Worm (Caenorhabditis elegans): ENCODE results near the gene sre-10.
A peak's percentile ranks its signal among the peaks of the same experiment; 100 is the strongest.

Gene sre-10

DNA sequence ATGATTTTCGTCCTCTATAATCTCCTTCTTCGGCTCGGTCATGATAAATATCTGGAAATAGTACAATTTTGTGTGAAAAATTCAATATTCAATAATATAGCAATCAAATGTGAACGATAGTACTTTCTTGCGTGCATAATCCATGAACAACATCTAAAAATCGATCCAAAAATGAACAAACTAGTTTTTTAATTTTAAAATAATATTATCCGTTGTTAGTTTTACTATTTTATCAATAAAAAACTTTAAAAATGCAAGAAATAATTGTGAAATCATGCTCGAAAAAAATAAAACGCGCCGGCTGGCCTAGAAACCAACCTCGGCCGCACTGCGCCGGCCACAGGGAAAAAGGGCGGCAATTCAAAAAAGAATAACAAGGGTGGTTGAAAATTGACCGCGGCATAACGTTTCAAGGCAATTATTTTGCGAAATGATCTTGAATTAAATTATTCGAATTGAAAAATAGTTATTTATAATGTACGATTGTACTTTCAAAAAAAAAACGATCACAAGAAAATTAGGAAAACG, 47.7 kb upstream of the sre-10 start, which contains the start of gene mys-1 (continued):
- TF ChIP-seq bed-1 (GFP tag; IDR thresholded peaks at IDR 0.05): no peak
- no peak for TF ChIP-seq ceh-91 (GFP tag; IDR thresholded peaks at IDR 0.05)
- no peak for TF ChIP-seq nhr-120 (GFP tag; IDR thresholded peaks at IDR 0.05)
- peak in 2 of 3 experiments; percentile 45 to 92 for TF ChIP-seq lin-35 (GFP tag; optimal IDR thresholded peaks at IDR 0.05)
- no peak for TF ChIP-seq rcor-1 (GFP tag; IDR thresholded peaks at IDR 0.05)
- peak; percentile 14 for TF ChIP-seq tbp1 (GFP tag; optimal IDR thresholded peaks at IDR 0.05)
- TF ChIP-seq Y95B8A.8 (GFP tag; IDR thresholded peaks at IDR 0.05): no peak
- no peak for TF ChIP-seq T07F8.4 (tag; optimal IDR thresholded peaks at IDR 0.05)
- no peak for TF ChIP-seq athp-1 (tag; optimal IDR thresholded peaks at IDR 0.05)
- no peak for TF ChIP-seq cebp-1 (GFP tag; IDR thresholded peaks at IDR 0.05)
- peak; percentile 70 for TF ChIP-seq cebp-1 (tag; optimal IDR thresholded peaks at IDR 0.05)
- TF ChIP-seq efl-1 (GFP tag; optimal IDR thresholded peaks at IDR 0.05): peak; percentile 79
- TF ChIP-seq somi-1 (GFP tag; optimal IDR thresholded peaks at IDR 0.05): no peak
- TF ChIP-seq rec-8 (tag; optimal IDR thresholded peaks at IDR 0.05): peak in 1 of 2 experiments; percentile 16
- TF ChIP-seq gei-17 (GFP tag; optimal IDR thresholded peaks at IDR 0.05): no peak
- no peak for TF ChIP-seq dpff-1 (tag; optimal IDR thresholded peaks at IDR 0.05)
- no peak for TF ChIP-seq snpc-3.4 (tag; optimal IDR thresholded peaks at IDR 0.05)
- no peak for TF ChIP-seq sptf-2 (GFP tag; optimal IDR thresholded peaks at IDR 0.05)
- no peak for TF ChIP-seq mes-4 (tag; optimal IDR thresholded peaks at IDR 0.05)
- TF ChIP-seq ztf-25 (GFP tag; IDR thresholded peaks at IDR 0.05): no peak
- TF ChIP-seq aptf-3 (GFP tag; IDR thresholded peaks at IDR 0.05): no peak
- TF ChIP-seq snpc-4 (GFP tag; optimal IDR thresholded peaks at IDR 0.05): peak; percentile 42
- TF ChIP-seq snpc-4 (tag; optimal IDR thresholded peaks at IDR 0.05): peak in 1 of 4 experiments; percentile 7
- no peak for TF ChIP-seq lir-1 (GFP tag; conservative IDR thresholded peaks at IDR 0.05)
- no peak for TF ChIP-seq hrde-1 (tag; optimal IDR thresholded peaks at IDR 0.05; ENCODE audit: borderline replicate concordance)
- peak; percentile 6; the same call in 1 of the 2 replicates for TF ChIP-seq egrh-3 (GFP tag; IDR thresholded peaks at IDR 0.05)
- no peak for TF ChIP-seq xnd-1 (tag; optimal IDR thresholded peaks at IDR 0.05)
- peak; percentile 17 for TF ChIP-seq attf-5 (GFP tag; optimal IDR thresholded peaks at IDR 0.05)
- no peak for TF ChIP-seq let-607 (tag; optimal IDR thresholded peaks at IDR 0.05)
- TF ChIP-seq zfh-2 (GFP tag; conservative IDR thresholded peaks at IDR 0.05): no peak
- no peak for TF ChIP-seq ztf-22 (GFP tag; optimal IDR thresholded peaks at IDR 0.05)
- TF ChIP-seq lin-26 (GFP tag; IDR thresholded peaks at IDR 0.05): no peak
- no peak for TF ChIP-seq chd-7 (tag; optimal IDR thresholded peaks at IDR 0.05)
- no peak for TF ChIP-seq bed-2 (GFP tag; IDR thresholded peaks at IDR 0.05)
- no peak for TF ChIP-seq lin-40 (tag; optimal IDR thresholded peaks at IDR 0.05)
- TF ChIP-seq atf-7 (tag; optimal IDR thresholded peaks at IDR 0.05): no peak
- no peak for TF ChIP-seq F52B5.7 (tag; optimal IDR thresholded peaks at IDR 0.05)
- TF ChIP-seq madf-6 (GFP tag; IDR thresholded peaks at IDR 0.05): peak; percentile 49
- no peak for TF ChIP-seq pha-4 (tag; optimal IDR thresholded peaks at IDR 0.05)
- TF ChIP-seq madf-3 (GFP tag; IDR thresholded peaks at IDR 0.05): no peak
- no peak for TF ChIP-seq hlh-12 (tag; optimal IDR thresholded peaks at IDR 0.05)
- no peak for TF ChIP-seq F37B4.10 (GFP tag; IDR thresholded peaks at IDR 0.05)
- TF ChIP-seq rpc-1 (optimal IDR thresholded peaks at IDR 0.05): no peak
- no peak for TF ChIP-seq rpc-1 (tag; optimal IDR thresholded peaks at IDR 0.05)
- TF ChIP-seq aptf-2 (GFP tag; conservative IDR thresholded peaks at IDR 0.05): no peak
- no peak for TF ChIP-seq unc-62 (GFP tag; optimal IDR thresholded peaks at IDR 0.05)
- no peak for TF ChIP-seq attf-6 (GFP tag; IDR thresholded peaks at IDR 0.05)
- no peak for TF ChIP-seq die-1 (tag; optimal IDR thresholded peaks at IDR 0.05)
- TF ChIP-seq B0019.2 (GFP tag; conservative IDR thresholded peaks at IDR 0.05): no peak

Measured in whole organism, young adult.